Worm (Caenorhabditis elegans): ENCODE data around the gene F09E5.16.

Gene F09E5.16

DNA sequence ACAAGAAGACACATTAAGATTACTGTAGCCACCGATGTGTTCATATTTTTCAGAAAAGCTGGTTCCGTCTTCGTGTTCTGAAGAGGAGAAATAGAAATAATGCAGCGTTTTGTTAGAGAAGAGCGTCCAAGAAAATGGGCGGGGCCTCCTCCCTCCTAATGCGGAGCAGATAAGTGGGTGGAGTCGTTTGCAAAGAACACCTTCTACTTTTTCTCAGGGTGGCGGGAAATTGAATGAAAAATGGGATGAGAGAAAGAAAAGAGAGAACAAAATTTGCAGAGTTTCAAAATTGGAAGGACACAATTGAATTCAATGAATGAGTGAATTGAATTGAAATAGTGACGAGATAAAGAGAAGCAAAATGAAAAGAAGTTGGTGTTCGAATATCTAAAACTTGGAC lies at the start of gene F09E5.16:
Gene F09E5.16, minus strand, starts transcription at position 101 of the 400 bp plus-strand sequence.
- no peak for TF ChIP-seq ets-7 (tag; optimal IDR thresholded peaks at IDR 0.05)
- TF ChIP-seq F13C5.2 (tag; optimal IDR thresholded peaks at IDR 0.05): no peak
- TF ChIP-seq hmg-4 (GFP tag; optimal IDR thresholded peaks at IDR 0.05): no peak
- no peak for TF ChIP-seq sea-1 (GFP tag; conservative IDR thresholded peaks at IDR 0.05)
- TF ChIP-seq flt-1 (GFP tag; IDR thresholded peaks at IDR 0.05): no peak
- no peak for TF ChIP-seq ceh-36 (tag; optimal IDR thresholded peaks at IDR 0.05)
- no peak for TF ChIP-seq hnd-1 (tag; optimal IDR thresholded peaks at IDR 0.05)
- TF ChIP-seq ama-1 (optimal IDR thresholded peaks at IDR 0.05): no peak
- no peak for TF ChIP-seq aly-1 (tag; optimal IDR thresholded peaks at IDR 0.05)
- no peak for TF ChIP-seq tra-4 (tag; optimal IDR thresholded peaks at IDR 0.05)
- no peak for TF ChIP-seq hmbx-1 (tag; optimal IDR thresholded peaks at IDR 0.05)
- TF ChIP-seq tbx-37 (GFP tag; conservative IDR thresholded peaks at IDR 0.05): no peak
- TF ChIP-seq B0310.2 (tag; optimal IDR thresholded peaks at IDR 0.05): no peak
- no peak for TF ChIP-seq scrt-1 (GFP tag; IDR thresholded peaks at IDR 0.05)
- no peak for TF ChIP-seq pes-1 (GFP tag; IDR thresholded peaks at IDR 0.05)
- no peak for TF ChIP-seq tbx-11 (GFP tag; IDR thresholded peaks at IDR 0.05)
- no peak for TF ChIP-seq ceh-13 (GFP tag; optimal IDR thresholded peaks at IDR 0.05)

DNA sequence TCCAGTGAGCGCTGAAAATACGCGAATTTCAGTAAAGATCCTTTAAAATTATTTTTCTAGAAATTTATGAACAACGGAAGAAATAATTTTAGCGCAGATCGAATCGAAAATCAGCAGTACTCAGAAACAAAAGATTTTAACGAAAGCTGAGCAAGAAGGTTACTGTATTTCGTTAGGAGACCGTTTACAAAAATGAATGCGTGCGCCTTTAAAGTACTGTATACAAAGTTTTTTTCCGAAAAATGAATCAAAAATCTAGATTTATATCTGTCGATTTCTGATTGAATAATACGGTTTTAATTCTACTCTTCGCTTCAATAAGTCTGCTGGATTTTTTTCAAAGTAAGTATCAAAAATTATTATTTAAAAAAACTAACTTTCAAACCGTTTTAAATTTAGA lies 48.5 kb upstream of the F09E5.16 start, which contains the start of the genes EEED8.14 and EEED8.3:
Gene EEED8.14, minus strand, starts transcription at position 13 of the 400 bp plus-strand sequence.
Gene EEED8.3, plus strand, starts transcription at position 237 of the 400 bp plus-strand sequence.
- TF ChIP-seq ceh-36 (tag; optimal IDR thresholded peaks at IDR 0.05) (no peak), ceh-13 (GFP tag; optimal IDR thresholded peaks at IDR 0.05) (no peak), hnd-1 (tag; optimal IDR thresholded peaks at IDR 0.05) (no peak), hmg-4 (GFP tag; optimal IDR thresholded peaks at IDR 0.05) (no peak), tra-4 (tag; optimal IDR thresholded peaks at IDR 0.05) (no peak), pes-1 (GFP tag; IDR thresholded peaks at IDR 0.05) (no peak), tbx-11 (GFP tag; IDR thresholded peaks at IDR 0.05) (no peak), hmbx-1 (tag; optimal IDR thresholded peaks at IDR 0.05) (no peak), ama-1 (optimal IDR thresholded peaks at IDR 0.05) (no peak), scrt-1 (GFP tag; IDR thresholded peaks at IDR 0.05) (no peak), flt-1 (GFP tag; IDR thresholded peaks at IDR 0.05) (no peak), tbx-37 (GFP tag; conservative IDR thresholded peaks at IDR 0.05) (no peak), B0310.2 (tag; optimal IDR thresholded peaks at IDR 0.05) (no peak), aly-1 (tag; optimal IDR thresholded peaks at IDR 0.05) (no peak), ets-7 (tag; optimal IDR thresholded peaks at IDR 0.05) (no peak), F13C5.2 (tag; optimal IDR thresholded peaks at IDR 0.05) (no peak), sea-1 (GFP tag; conservative IDR thresholded peaks at IDR 0.05) (no peak)

DNA sequence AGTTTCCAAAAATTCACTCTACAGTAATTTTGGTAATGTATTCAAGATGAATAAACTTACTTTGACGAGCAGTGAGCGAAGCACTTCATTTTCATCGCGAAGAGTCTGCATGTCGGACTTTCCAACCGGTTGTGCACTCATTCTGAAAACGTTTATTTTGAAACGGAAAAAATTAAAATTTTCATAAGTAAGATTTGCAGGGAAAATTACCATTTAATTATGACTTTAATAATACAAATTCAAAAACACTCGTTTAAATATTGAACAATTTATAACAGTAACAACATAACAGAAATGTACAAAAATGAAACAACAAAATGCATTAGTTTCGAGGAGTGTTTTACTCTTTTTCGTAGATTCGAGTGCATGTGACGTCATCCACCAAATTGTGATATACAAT lies 46.9 kb upstream of the F09E5.16 start, which contains the start of the genes EEED8.13 and EEED8.18:
Gene EEED8.13, minus strand, starts transcription at position 101 of the 400 bp plus-strand sequence.
Gene EEED8.18, minus strand, starts transcription at position 144 of the 400 bp plus-strand sequence.
- no peak for TF ChIP-seq aly-1 (tag; optimal IDR thresholded peaks at IDR 0.05)
- TF ChIP-seq F13C5.2 (tag; optimal IDR thresholded peaks at IDR 0.05): no peak
- TF ChIP-seq hnd-1 (tag; optimal IDR thresholded peaks at IDR 0.05): no peak
- no peak for TF ChIP-seq tbx-37 (GFP tag; conservative IDR thresholded peaks at IDR 0.05)
- no peak for TF ChIP-seq scrt-1 (GFP tag; IDR thresholded peaks at IDR 0.05)
- TF ChIP-seq tra-4 (tag; optimal IDR thresholded peaks at IDR 0.05): no peak
- TF ChIP-seq hmg-4 (GFP tag; optimal IDR thresholded peaks at IDR 0.05): no peak
- no peak for TF ChIP-seq tbx-11 (GFP tag; IDR thresholded peaks at IDR 0.05)
- TF ChIP-seq pes-1 (GFP tag; IDR thresholded peaks at IDR 0.05): no peak
- TF ChIP-seq B0310.2 (tag; optimal IDR thresholded peaks at IDR 0.05): no peak
- no peak for TF ChIP-seq sea-1 (GFP tag; conservative IDR thresholded peaks at IDR 0.05)
- no peak for TF ChIP-seq ets-7 (tag; optimal IDR thresholded peaks at IDR 0.05)
- no peak for TF ChIP-seq ama-1 (optimal IDR thresholded peaks at IDR 0.05)
- no peak for TF ChIP-seq hmbx-1 (tag; optimal IDR thresholded peaks at IDR 0.05)
- TF ChIP-seq ceh-36 (tag; optimal IDR thresholded peaks at IDR 0.05): no peak
- TF ChIP-seq flt-1 (GFP tag; IDR thresholded peaks at IDR 0.05): no peak
- TF ChIP-seq ceh-13 (GFP tag; optimal IDR thresholded peaks at IDR 0.05): no peak

DNA sequence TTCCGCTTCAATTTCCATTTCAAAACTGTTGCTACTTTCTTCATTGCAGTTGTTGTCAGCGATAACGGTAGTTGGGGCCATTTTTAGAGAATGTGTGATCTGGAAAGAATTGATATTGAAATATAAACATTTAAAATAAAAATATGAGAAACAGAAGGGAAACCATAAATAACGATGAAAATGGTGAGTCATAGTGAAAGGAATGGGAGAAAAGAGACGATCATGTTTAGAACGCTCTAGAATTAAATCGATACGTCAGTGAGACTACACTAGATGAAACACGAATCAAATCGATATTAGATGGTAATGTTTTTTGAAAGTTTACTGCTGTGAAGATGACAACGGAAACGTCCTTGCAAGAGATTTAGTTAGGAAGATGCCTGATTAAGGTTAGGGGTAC lies 43.4 kb upstream of the F09E5.16 start, which contains the start of the genes EEED8.12 and EEED8.4:
Gene EEED8.12, minus strand, starts transcription at position 101 of the 400 bp plus-strand sequence.
Gene EEED8.4, plus strand, starts transcription at position 396 of the 400 bp plus-strand sequence.
- TF ChIP-seq tra-4 (tag; optimal IDR thresholded peaks at IDR 0.05): no peak
- no peak for TF ChIP-seq ceh-36 (tag; optimal IDR thresholded peaks at IDR 0.05)
- TF ChIP-seq hmg-4 (GFP tag; optimal IDR thresholded peaks at IDR 0.05): no peak
- TF ChIP-seq hnd-1 (tag; optimal IDR thresholded peaks at IDR 0.05): no peak
- TF ChIP-seq flt-1 (GFP tag; IDR thresholded peaks at IDR 0.05): no peak
- no peak for TF ChIP-seq ceh-13 (GFP tag; optimal IDR thresholded peaks at IDR 0.05)
- no peak for TF ChIP-seq tbx-37 (GFP tag; conservative IDR thresholded peaks at IDR 0.05)
- no peak for TF ChIP-seq ets-7 (tag; optimal IDR thresholded peaks at IDR 0.05)
- TF ChIP-seq F13C5.2 (tag; optimal IDR thresholded peaks at IDR 0.05): no peak
- no peak for TF ChIP-seq B0310.2 (tag; optimal IDR thresholded peaks at IDR 0.05)
- TF ChIP-seq sea-1 (GFP tag; conservative IDR thresholded peaks at IDR 0.05): no peak
- TF ChIP-seq ama-1 (optimal IDR thresholded peaks at IDR 0.05): no peak
- TF ChIP-seq hmbx-1 (tag; optimal IDR thresholded peaks at IDR 0.05): no peak
- TF ChIP-seq scrt-1 (GFP tag; IDR thresholded peaks at IDR 0.05): no peak
- no peak for TF ChIP-seq aly-1 (tag; optimal IDR thresholded peaks at IDR 0.05)
- no peak for TF ChIP-seq pes-1 (GFP tag; IDR thresholded peaks at IDR 0.05)
- TF ChIP-seq tbx-11 (GFP tag; IDR thresholded peaks at IDR 0.05): no peak

DNA sequence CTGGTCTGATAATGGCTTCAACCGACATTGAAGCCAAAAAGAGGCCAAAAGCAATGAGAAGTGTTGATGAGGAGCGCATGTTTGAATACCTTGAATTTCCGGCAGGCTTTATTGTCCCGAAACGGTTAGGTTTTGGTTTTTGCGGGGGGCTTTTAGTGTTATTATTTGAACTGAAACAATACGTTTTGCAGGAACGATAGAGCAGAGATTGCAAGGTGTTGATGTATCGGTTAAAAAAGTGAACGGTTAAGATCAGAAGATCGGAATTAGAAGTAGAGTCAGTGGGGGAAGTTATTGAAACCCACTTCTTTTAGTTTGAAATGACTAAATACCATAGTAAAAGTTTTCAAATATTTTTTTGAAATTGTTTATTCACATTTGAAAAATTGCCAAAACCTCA lies 42.0 kb upstream of the F09E5.16 start, which contains the start of gene clec-141:
Gene clec-141, minus strand, starts transcription at position 101 of the 400 bp plus-strand sequence.
- TF ChIP-seq pes-1 (GFP tag; IDR thresholded peaks at IDR 0.05): no peak
- no peak for TF ChIP-seq tbx-11 (GFP tag; IDR thresholded peaks at IDR 0.05)
- no peak for TF ChIP-seq tra-4 (tag; optimal IDR thresholded peaks at IDR 0.05)

DNA sequence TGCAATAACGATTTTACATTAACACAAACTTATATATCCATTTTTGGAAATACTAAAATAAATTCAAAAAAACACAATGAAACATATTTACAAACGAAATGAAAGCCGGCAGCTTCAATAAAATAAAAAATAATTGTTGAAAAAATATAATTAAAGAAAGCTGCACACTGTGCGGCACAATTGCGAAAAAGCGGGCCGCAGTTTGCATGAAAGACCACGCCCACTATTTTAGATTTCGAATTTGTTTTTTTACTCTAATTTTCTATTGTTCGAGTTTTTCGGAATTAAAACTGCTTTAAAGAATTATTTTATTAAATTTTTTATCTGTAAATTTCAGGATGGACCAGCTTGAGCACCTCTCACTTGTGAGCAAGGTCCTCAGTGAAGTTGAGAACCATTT lies 33.7 kb upstream of the F09E5.16 start, which contains the start of gene mog-5:
Gene mog-5, plus strand, starts transcription at position 338 of the 400 bp plus-strand sequence.
- TF ChIP-seq ets-7 (tag; optimal IDR thresholded peaks at IDR 0.05) (no peak), tbx-37 (GFP tag; conservative IDR thresholded peaks at IDR 0.05) (no peak), pes-1 (GFP tag; IDR thresholded peaks at IDR 0.05) (no peak; the same call in 1 of the 2 replicates), ceh-36 (tag; optimal IDR thresholded peaks at IDR 0.05) (no peak), ceh-13 (GFP tag; optimal IDR thresholded peaks at IDR 0.05) (peak; percentile 9), flt-1 (GFP tag; IDR thresholded peaks at IDR 0.05) (peak; percentile 65), hnd-1 (tag; optimal IDR thresholded peaks at IDR 0.05) (no peak), tra-4 (tag; optimal IDR thresholded peaks at IDR 0.05) (no peak), ama-1 (optimal IDR thresholded peaks at IDR 0.05) (no peak), sea-1 (GFP tag; conservative IDR thresholded peaks at IDR 0.05) (0 out of 2 replicates have a peak, but pooled peaks have one; percentile 55), tbx-11 (GFP tag; IDR thresholded peaks at IDR 0.05) (peak; percentile 65; the same call in 1 of the 2 replicates), B0310.2 (tag; optimal IDR thresholded peaks at IDR 0.05) (no peak), F13C5.2 (tag; optimal IDR thresholded peaks at IDR 0.05) (peak; percentile 83), hmg-4 (GFP tag; optimal IDR thresholded peaks at IDR 0.05) (no peak), aly-1 (tag; optimal IDR thresholded peaks at IDR 0.05) (no peak), hmbx-1 (tag; optimal IDR thresholded peaks at IDR 0.05) (no peak), scrt-1 (GFP tag; IDR thresholded peaks at IDR 0.05) (0 out of 2 replicates have a peak, but pooled peaks have one; percentile 46)

Measured in whole organism, early embryonic.